Worm (Caenorhabditis elegans): ENCODE measurements around the gene C29F3.7.
"Not testable (repeated sequence)": the region's sequence is repeated elsewhere in the genome, so short reads cannot be mapped to it uniquely, and the experiment has no call there.

Gene C29F3.7

ce11 chrV:15361412-15361811, 6.7 kb downstream of the C29F3.7 start, which contains the start of gene ech-1.1:
Gene ech-1.1, minus strand, starts transcription at chrV:15361512.
- not testable (repeated sequence) for TF ChIP-seq zag-1 (tag; optimal IDR thresholded peaks at IDR 0.05); nfya-1 (tag; optimal IDR thresholded peaks at IDR 0.05; ENCODE audit: insufficient read depth); nhr-76 (tag; optimal IDR thresholded peaks at IDR 0.05)

ce11 chrV:15367770-15368169, 13.1 kb downstream of the C29F3.7 start:
- TF ChIP-seq nfya-1 (tag; optimal IDR thresholded peaks at IDR 0.05; ENCODE audit: insufficient read depth) (no peak), skn-1 (tag; optimal IDR thresholded peaks at IDR 0.05) (no peak), nhr-77 (tag; optimal IDR thresholded peaks at IDR 0.05) (no peak)

ce11 chrV:15369707-15370106, 15.0 kb downstream of the C29F3.7 start, which contains the start of gene nhr-269:
Gene nhr-269, minus strand, starts transcription at chrV:15369807.
- no peak for TF ChIP-seq pha-4 (tag; optimal IDR thresholded peaks at IDR 0.05)
- TF ChIP-seq pqm-1 (tag; optimal IDR thresholded peaks at IDR 0.05): no peak
- no peak for TF ChIP-seq nhr-76 (tag; optimal IDR thresholded peaks at IDR 0.05)

ce11 chrV:15376223-15376622, 21.5 kb downstream of the C29F3.7 start, which contains the start of gene srh-52:
Gene srh-52, minus strand, starts transcription at chrV:15376323.
- TF ChIP-seq snpc-4 (tag; optimal IDR thresholded peaks at IDR 0.05): no peak
- TF ChIP-seq daf-12 (tag; optimal IDR thresholded peaks at IDR 0.05): no peak
- TF ChIP-seq zag-1 (tag; optimal IDR thresholded peaks at IDR 0.05): no peak
- TF ChIP-seq ama-1 (optimal IDR thresholded peaks at IDR 0.05): no peak
- TF ChIP-seq fkh-2 (tag; optimal IDR thresholded peaks at IDR 0.05): no peak
- no peak for TF ChIP-seq nhr-25 (tag; optimal IDR thresholded peaks at IDR 0.05)
- TF ChIP-seq aly-2 (tag; optimal IDR thresholded peaks at IDR 0.05): no peak
- no peak for TF ChIP-seq ZK546.5 (tag; optimal IDR thresholded peaks at IDR 0.05)
- TF ChIP-seq mdl-1 (tag; optimal IDR thresholded peaks at IDR 0.05): no peak
- no peak for TF ChIP-seq elt-3 (tag; optimal IDR thresholded peaks at IDR 0.05)
- TF ChIP-seq hmg-11 (tag; optimal IDR thresholded peaks at IDR 0.05): no peak
- no peak for TF ChIP-seq egl-27 (tag; optimal IDR thresholded peaks at IDR 0.05)
- TF ChIP-seq lin-15B (tag; optimal IDR thresholded peaks at IDR 0.05): no peak
- no peak for TF ChIP-seq ceh-82 (tag; optimal IDR thresholded peaks at IDR 0.05)
- TF ChIP-seq mml-1 (tag; optimal IDR thresholded peaks at IDR 0.05): no peak
- TF ChIP-seq elt-1 (tag; optimal IDR thresholded peaks at IDR 0.05): no peak
- no peak for TF ChIP-seq pqm-1 (tag; optimal IDR thresholded peaks at IDR 0.05)
- no peak for TF ChIP-seq ceh-28 (tag; optimal IDR thresholded peaks at IDR 0.05)
- TF ChIP-seq nhr-11 (tag; optimal IDR thresholded peaks at IDR 0.05): no peak

ce11 chrV:15377903-15378302, 23.2 kb downstream of the C29F3.7 start, which contains the start of gene srh-122:
Gene srh-122, minus strand, starts transcription at chrV:15378003.
- TF ChIP-seq mdl-1 (tag; optimal IDR thresholded peaks at IDR 0.05): no peak
- no peak for TF ChIP-seq nhr-12 (tag; optimal IDR thresholded peaks at IDR 0.05)
- TF ChIP-seq pha-4 (tag; optimal IDR thresholded peaks at IDR 0.05): no peak
- TF ChIP-seq fos-1 (tag; optimal IDR thresholded peaks at IDR 0.05): no peak
- no peak for TF ChIP-seq nhr-76 (tag; optimal IDR thresholded peaks at IDR 0.05)
- TF ChIP-seq nhr-28 (tag; optimal IDR thresholded peaks at IDR 0.05): no peak
- no peak for TF ChIP-seq skn-1 (tag; optimal IDR thresholded peaks at IDR 0.05)
- TF ChIP-seq ZK546.5 (tag; optimal IDR thresholded peaks at IDR 0.05): no peak
- no peak for TF ChIP-seq zag-1 (tag; optimal IDR thresholded peaks at IDR 0.05)
- TF ChIP-seq ceh-9 (tag; optimal IDR thresholded peaks at IDR 0.05): no peak
- TF ChIP-seq egl-5 (tag; optimal IDR thresholded peaks at IDR 0.05): no peak
- TF ChIP-seq lin-15B (tag; optimal IDR thresholded peaks at IDR 0.05): no peak
- TF ChIP-seq hmg-11 (tag; optimal IDR thresholded peaks at IDR 0.05): no peak
- no peak for TF ChIP-seq nhr-23 (tag; optimal IDR thresholded peaks at IDR 0.05)
- TF ChIP-seq nhr-43 (tag; optimal IDR thresholded peaks at IDR 0.05; ENCODE audit: poor library complexity, severe bottlenecking): no peak
- no peak for TF ChIP-seq pqm-1 (tag; optimal IDR thresholded peaks at IDR 0.05)
- no peak for TF ChIP-seq unc-62 (GFP tag; optimal IDR thresholded peaks at IDR 0.05)
- TF ChIP-seq daf-12 (tag; optimal IDR thresholded peaks at IDR 0.05): no peak

- TF ChIP-seq unc-39 (tag; optimal IDR thresholded peaks at IDR 0.05): no peak
These were observed 25.1 kb downstream of the C29F3.7 start, which contains the start of gene srh-251 for ce11 chrV:15379817-15380216. Gene srh-251, minus strand, starts transcription at chrV:15379917.

All from whole organism, L3 larva.